Fruit fly (Drosophila melanogaster): ENCODE results near the gene CG15269.

CG15269 gene

DNA sequence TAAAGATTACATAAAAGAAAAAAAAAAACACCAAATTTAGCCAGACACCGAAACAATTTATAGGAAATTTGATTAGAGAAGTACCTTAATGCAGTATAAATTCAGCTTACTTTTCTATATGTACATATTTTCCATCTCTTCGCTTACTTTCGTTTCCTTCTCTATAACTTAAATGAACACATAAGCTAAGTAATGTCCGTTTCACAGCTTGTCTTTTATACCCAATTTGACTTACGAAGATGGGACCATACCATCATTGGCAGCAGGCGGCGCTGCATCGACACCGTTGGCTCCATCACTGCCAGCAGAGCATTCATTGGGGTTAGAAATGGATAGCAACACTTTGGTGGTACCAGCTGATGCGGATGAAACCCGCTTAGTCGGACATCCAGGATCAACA is 39.0 kb upstream of the CG15269 start, which contains the start of gene vig:
vig (minus strand) TSS at position 101 of the 400 bp plus-strand sequence.
- TF ChIP-seq MBD-R2 (GFP tag; IDR thresholded peaks at IDR 0.05), result no peak
- TF ChIP-seq CG6791 (GFP tag; IDR thresholded peaks at IDR 0.05; ENCODE audit: partially characterized antibody), result no peak
- TF ChIP-seq CG4617 (GFP tag; optimal IDR thresholded peaks at IDR 0.05; ENCODE audit: borderline replicate concordance), result no peak

DNA sequence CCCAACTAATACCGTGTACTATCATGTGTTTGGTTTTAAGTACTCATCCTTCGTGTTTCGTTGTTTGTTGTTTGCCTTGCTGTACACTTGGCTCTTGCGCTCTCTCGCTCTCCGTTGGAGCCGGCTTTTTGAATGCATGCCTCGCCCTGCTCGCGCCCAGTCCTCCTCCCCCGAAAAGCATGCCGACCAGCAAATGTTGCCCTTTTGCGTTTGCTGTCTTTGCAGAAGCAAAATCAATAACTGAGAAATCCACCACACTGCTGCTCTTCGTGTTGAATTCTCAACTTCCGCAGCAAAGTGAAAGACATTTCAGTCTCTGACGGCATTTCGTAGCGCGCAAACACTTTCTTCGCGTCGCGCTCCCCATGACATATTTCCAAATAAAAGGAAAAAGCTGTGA is 34.7 kb upstream of the CG15269 start, which contains the start of gene wwk:
wwk (plus strand) TSS at position 312 of the 400 bp plus-strand sequence.
- no peak for TF ChIP-seq wdn (GFP tag; IDR thresholded peaks at IDR 0.05)
- no peak for TF ChIP-seq CG10274 (GFP tag; optimal IDR thresholded peaks at IDR 0.05)
- peak; percentile 33; the same call in 1 of the 3 replicates for TF ChIP-seq gce (GFP tag; IDR thresholded peaks at IDR 0.05)
- TF ChIP-seq nom (GFP tag; optimal IDR thresholded peaks at IDR 0.05), result no peak
- peak; percentile 28 for TF ChIP-seq abd-A (tag; optimal IDR thresholded peaks at IDR 0.05)
- TF ChIP-seq Hey (tag; optimal IDR thresholded peaks at IDR 0.05), result no peak
- TF ChIP-seq CG12104 (GFP tag; optimal IDR thresholded peaks at IDR 0.05), result no peak
- 0 out of 2 replicates have a peak, but pooled peaks have one; percentile 14 for TF ChIP-seq HLH3B (GFP tag; IDR thresholded peaks at IDR 0.05)
- no peak for TF ChIP-seq kah (GFP tag; optimal IDR thresholded peaks at IDR 0.05)
- peak; percentile 52; the same call in 1 of the 2 replicates for TF ChIP-seq crol (GFP tag; IDR thresholded peaks at IDR 0.05)
- peak; percentile 24 to 31 for TF ChIP-seq Trl (optimal IDR thresholded peaks at IDR 0.05)
- no peak for TF ChIP-seq Trl (GFP tag; optimal IDR thresholded peaks at IDR 0.05)
- no peak for TF ChIP-seq gcm2 (GFP tag; optimal IDR thresholded peaks at IDR 0.05)
- TF ChIP-seq CG1233 (GFP tag; optimal IDR thresholded peaks at IDR 0.05), result no peak
- TF ChIP-seq zfh1 (GFP tag; IDR thresholded peaks at IDR 0.05), result no peak
- TF ChIP-seq Jarid2 (GFP tag; optimal IDR thresholded peaks at IDR 0.05), result peak; percentile 49
- TF ChIP-seq pnt (GFP tag; optimal IDR thresholded peaks at IDR 0.05), result no peak
- no peak for TF ChIP-seq Hand (GFP tag; optimal IDR thresholded peaks at IDR 0.05)
- TF ChIP-seq twi (tag; optimal IDR thresholded peaks at IDR 0.05), result no peak
- TF ChIP-seq sna (GFP tag; IDR thresholded peaks at IDR 0.05; ENCODE audit: partially characterized antibody), result 0 out of 2 replicates have a peak, but pooled peaks have one; percentile 19
- TF ChIP-seq ro (GFP tag; IDR thresholded peaks at IDR 0.05), result no peak
- TF ChIP-seq peb (GFP tag; IDR thresholded peaks at IDR 0.05), result no peak
- no peak for TF ChIP-seq CG10543 (GFP tag; optimal IDR thresholded peaks at IDR 0.05)
- TF ChIP-seq onecut (GFP tag; IDR thresholded peaks at IDR 0.05), result peak; percentile 98
- no peak for TF ChIP-seq Sin3A (optimal IDR thresholded peaks at IDR 0.05)
- peak; percentile 56 for TF ChIP-seq nerfin-1 (tag; optimal IDR thresholded peaks at IDR 0.05)
- TF ChIP-seq CG15696 (tag; optimal IDR thresholded peaks at IDR 0.05), result no peak
- peak; percentile 33 for TF ChIP-seq ATbp (GFP tag; optimal IDR thresholded peaks at IDR 0.05)
- no peak for TF ChIP-seq Hr78 (GFP tag; optimal IDR thresholded peaks at IDR 0.05)
- no peak for TF ChIP-seq knrl (GFP tag; IDR thresholded peaks at IDR 0.05; ENCODE audit: partially characterized antibody)
- TF ChIP-seq pita (GFP tag; optimal IDR thresholded peaks at IDR 0.05), result no peak
- TF ChIP-seq Hr51 (GFP tag; optimal IDR thresholded peaks at IDR 0.05), result peak in 1 of 2 experiments; percentile 2
- no peak for TF ChIP-seq CG3726 (GFP tag; IDR thresholded peaks at IDR 0.05)
- no peak for TF ChIP-seq CG7839 (tag; optimal IDR thresholded peaks at IDR 0.05)
- TF ChIP-seq ase (GFP tag; IDR thresholded peaks at IDR 0.05), result no peak

DNA sequence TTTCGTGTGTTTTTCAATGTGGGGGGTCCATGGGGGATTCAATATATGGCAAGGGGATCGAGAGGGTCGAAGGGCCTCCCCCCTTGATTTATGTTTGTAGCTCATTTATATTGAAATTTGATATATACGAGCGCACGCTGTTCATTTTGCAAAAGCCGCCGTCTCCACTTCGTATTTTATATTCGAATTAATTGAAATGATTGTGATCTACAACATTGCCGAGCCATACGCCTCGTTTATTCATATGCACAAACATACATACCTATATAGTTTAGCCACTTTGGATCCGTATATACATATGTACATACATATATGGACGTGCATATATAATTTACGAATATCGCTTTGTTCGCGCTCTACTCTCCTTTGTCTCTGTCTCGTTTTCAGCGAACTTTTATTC is 3.1 kb upstream of the CG15269 start:
- TF ChIP-seq CG15269 (tag; optimal IDR thresholded peaks at IDR 0.05), result peak; percentile 69
- no peak for TF ChIP-seq yki (optimal IDR thresholded peaks at IDR 0.05)
- TF ChIP-seq Abd-B (GFP tag; optimal IDR thresholded peaks at IDR 0.05), result peak; percentile 2
